Worm (Caenorhabditis elegans) whole organism, L4/young adult: ENCODE results near the gene eak-3.

Experiments
- W03F9.2 ChIP-seq: fragments of 150-350 bp; optimal IDR thresholded peaks from 2 replicates; lab custom pipeline; 2014; ENCODE audit warnings: missing biosample characterization, missing genetic modification characterization
- dao-5 ChIP-seq: sonication (generic microtip); optimal IDR thresholded peaks from 2 replicates; lab custom pipeline; 2016; ENCODE audit warnings: missing genotype, missing genetic modification characterization, moderate library complexity, missing compliant biosample characterization
- him-1 ChIP-seq: sonication (generic microtip); optimal IDR thresholded peaks from 2 replicates; lab custom pipeline; 2016; ENCODE audit warnings: missing genotype, missing genetic modification reagents, missing genetic modification characterization, missing compliant biosample characterization

Gene eak-3

ce11 chrIII:1176080-1176608 lies at the start of gene eak-3:
eak-3 (minus strand) TSS chrIII:1176558.
- TF ChIP-seq him-1 (no peak), W03F9.2 (tag; lab: Kevin White, UChicago) (no peak), dao-5 (tag; lab: Kevin White, UChicago) (no peak)

- TF ChIP-seq W03F9.2 (tag; lab: Kevin White, UChicago) (no peak), dao-5 (tag; lab: Kevin White, UChicago) (no peak), him-1 (no peak)
Measured at ce11 chrIII:1225595-1225994, 49.2 kb upstream of the eak-3 start.

- no peak for TF ChIP-seq him-1
- TF ChIP-seq dao-5 (tag; lab: Kevin White, UChicago) = no peak
- no peak for TF ChIP-seq W03F9.2 (tag; lab: Kevin White, UChicago)
Measured at ce11 chrIII:1225116-1225515, 48.8 kb upstream of the eak-3 start.

- TF ChIP-seq W03F9.2 (tag; lab: Kevin White, UChicago) (no peak), dao-5 (tag; lab: Kevin White, UChicago) (no peak)
Measured at ce11 chrIII:1223319-1224093, 47.1 kb upstream of the eak-3 start.

ce11 chrIII:1221995-1222394 lies 45.6 kb upstream of the eak-3 start:
- no peak for TF ChIP-seq him-1

- TF ChIP-seq W03F9.2 (tag; lab: Kevin White, UChicago) (no peak), him-1 (no peak), dao-5 (tag; lab: Kevin White, UChicago) (no peak)
Measured at ce11 chrIII:1220012-1220411, 43.7 kb upstream of the eak-3 start.

- TF ChIP-seq him-1 (no peak), W03F9.2 (tag; lab: Kevin White, UChicago) (no peak)
Measured at ce11 chrIII:1218998-1219397, 42.6 kb upstream of the eak-3 start.

ce11 chrIII:1218221-1218620 lies 41.9 kb upstream of the eak-3 start:
- TF ChIP-seq him-1 (no peak), dao-5 (tag; lab: Kevin White, UChicago) (no peak), W03F9.2 (tag; lab: Kevin White, UChicago) (no peak)

- TF ChIP-seq dao-5 (tag; lab: Kevin White, UChicago) (no peak), W03F9.2 (tag; lab: Kevin White, UChicago) (no peak), him-1 (no peak)
Measured at ce11 chrIII:1216096-1216495, 39.7 kb upstream of the eak-3 start.

- no peak for TF ChIP-seq W03F9.2 (tag; lab: Kevin White, UChicago)
- TF ChIP-seq dao-5 (tag; lab: Kevin White, UChicago) = no peak
- TF ChIP-seq him-1 = no peak
Measured at ce11 chrIII:1214680-1215079, 38.3 kb upstream of the eak-3 start, which contains the start of gene Y119D3B.21. Y119D3B.21 (plus strand) TSS chrIII:1215000.

ce11 chrIII:1214121-1214673 lies 37.8 kb upstream of the eak-3 start:
- no peak for TF ChIP-seq him-1

ce11 chrIII:1210638-1211037 lies 34.3 kb upstream of the eak-3 start:
- no peak for TF ChIP-seq dao-5 (tag; lab: Kevin White, UChicago)
- TF ChIP-seq him-1 = no peak
- no peak for TF ChIP-seq W03F9.2 (tag; lab: Kevin White, UChicago)

ce11 chrIII:1207852-1208251 lies 31.5 kb upstream of the eak-3 start, which contains the start of gene orc-3:
orc-3 (plus strand) TSS chrIII:1208133.
- TF ChIP-seq W03F9.2 (tag; lab: Kevin White, UChicago) (no peak), dao-5 (tag; lab: Kevin White, UChicago) (no peak), him-1 (no peak)

- TF ChIP-seq dao-5 (tag; lab: Kevin White, UChicago) = no peak
- no peak for TF ChIP-seq him-1
- no peak for TF ChIP-seq W03F9.2 (tag; lab: Kevin White, UChicago)
Measured at ce11 chrIII:1207027-1207426, 30.7 kb upstream of the eak-3 start.

- TF ChIP-seq dao-5 (tag; lab: Kevin White, UChicago) (no peak), W03F9.2 (tag; lab: Kevin White, UChicago) (no peak), him-1 (no peak)
Measured at ce11 chrIII:1206331-1206730, 30.0 kb upstream of the eak-3 start.
